Worm (Caenorhabditis elegans): ENCODE data around the gene odr-3.

- TF ChIP-seq W03F9.2 (tag; optimal IDR thresholded peaks at IDR 0.05) (no peak), dao-5 (tag; optimal IDR thresholded peaks at IDR 0.05) (no peak)
These were observed 22.9 kb upstream of the odr-3 start for ce11 chrV:13272275-13272674.

All from whole organism, L4/young adult.